Fruit fly (Drosophila melanogaster) whole organism, embryonic: ENCODE results near the gene CG14088.

ENCODE experiments used
- Aef1 ChIP-seq: fragments of 200-800 bp; sonication (Bioruptor generic); IDR thresholded peaks from 3 replicates; pipeline ENCODE4 v1.3.6; 2022; ENCODE audit warnings: missing biosample characterization, missing genetic modification characterization
- B-H1 ChIP-seq: fragments of 200-800 bp; sonication (Bioruptor generic); IDR thresholded peaks from 3 replicates; pipeline ENCODE4 v1.3.6; 2022; ENCODE audit warnings: missing biosample characterization, missing genetic modification characterization
- CG11504 ChIP-seq: fragments of 200-800 bp; sonication (Bioruptor generic); optimal IDR thresholded peaks from 3 replicates; lab custom pipeline; 2019; ENCODE audit warnings: missing biosample characterization, mild to moderate bottlenecking, missing genetic modification characterization, moderate library complexity
- CG12299 ChIP-seq: fragments of 200-800 bp; sonication (Bioruptor generic); optimal IDR thresholded peaks from 2 replicates; lab custom pipeline; 2018; ENCODE audit warnings: missing biosample characterization, mild to moderate bottlenecking, missing genetic modification characterization
- CG14860 ChIP-seq: fragments of 200-800 bp; sonication (Bioruptor generic); IDR thresholded peaks from 3 replicates; pipeline ENCODE4 v1.3.6; 2022; ENCODE audit warnings: missing biosample characterization, missing genetic modification characterization; ENCODE audit not compliant: partially characterized antibody
- CG16813 ChIP-seq: fragments of 200-800 bp; sonication (Bioruptor generic); IDR thresholded peaks from 3 replicates; pipeline ENCODE4 v1.3.6; 2022; ENCODE audit warnings: missing biosample characterization, missing genetic modification characterization; ENCODE audit not compliant: partially characterized antibody
- CG17186 ChIP-seq: fragments of 200-800 bp; sonication (Bioruptor generic); optimal IDR thresholded peaks from 3 replicates; lab custom pipeline; 2017; ENCODE audit warnings: missing biosample characterization, missing genetic modification reagents, missing genetic modification characterization
- CG1792 ChIP-seq: fragments of 200-800 bp; sonication (Bioruptor generic); optimal IDR thresholded peaks from 2 replicates; lab custom pipeline; 2016; ENCODE audit warnings: missing biosample characterization, missing genetic modification characterization
- CG18599 ChIP-seq: fragments of 200-800 bp; sonication (Bioruptor generic); optimal IDR thresholded peaks from 3 replicates; lab custom pipeline; 2017; ENCODE audit warnings: missing biosample characterization, missing genetic modification characterization, mild to moderate bottlenecking, moderate library complexity, missing genetic modification reagents
- CG2875 ChIP-seq: fragments of 200-800 bp; sonication (Bioruptor generic); optimal IDR thresholded peaks from 2 replicates; lab custom pipeline; 2017; ENCODE audit warnings: missing biosample characterization, mild to moderate bottlenecking, missing genetic modification characterization, missing genetic modification reagents
- CG30020 ChIP-seq: fragments of 200-800 bp; optimal IDR thresholded peaks from 2 replicates; lab custom pipeline; 2019; ENCODE audit warnings: missing biosample characterization, mild to moderate bottlenecking, missing genetic modification characterization, moderate library complexity
- CG32772 ChIP-seq: fragments of 200-800 bp; sonication (Bioruptor generic); IDR thresholded peaks from 2 replicates; pipeline ENCODE4 v1.3.6; 2022; ENCODE audit warnings: missing biosample characterization, missing genetic modification characterization
- CG34376 ChIP-seq: fragments of 200-800 bp; sonication (Bioruptor generic); optimal IDR thresholded peaks from 2 replicates; lab custom pipeline; 2018; ENCODE audit warnings: missing biosample characterization, mild to moderate bottlenecking, missing genetic modification characterization
- CG4617 ChIP-seq: fragments of 200-800 bp; sonication (Bioruptor generic); optimal IDR thresholded peaks from 3 replicates; lab custom pipeline; 2016; ENCODE audit warnings: missing biosample characterization, missing genetic modification characterization, borderline replicate concordance
- CG4707 ChIP-seq: fragments of 200-800 bp; sonication (Bioruptor generic); optimal IDR thresholded peaks from 2 replicates; lab custom pipeline; 2018; ENCODE audit warnings: missing biosample characterization, mild to moderate bottlenecking, missing genetic modification characterization, moderate library complexity
- CG6654 ChIP-seq: fragments of 200-800 bp; sonication (Bioruptor generic); optimal IDR thresholded peaks from 2 replicates; lab custom pipeline; 2017; ENCODE audit warnings: missing biosample characterization, mild to moderate bottlenecking, missing genetic modification characterization
- CG6683 ChIP-seq: fragments of 200-800 bp; sonication (Bioruptor generic); optimal IDR thresholded peaks from 2 replicates; lab custom pipeline; 2017; ENCODE audit warnings: missing biosample characterization, mild to moderate bottlenecking, missing genetic modification characterization, missing genetic modification reagents
- CG7928 ChIP-seq: fragments of 200-800 bp; sonication (Bioruptor generic); optimal IDR thresholded peaks from 2 replicates; lab custom pipeline; 2017; ENCODE audit warnings: missing biosample characterization, mild to moderate bottlenecking, missing genetic modification characterization
- CG9932 ChIP-seq: fragments of 200-800 bp; sonication (Bioruptor generic); IDR thresholded peaks from 2 replicates; pipeline ENCODE4 v1.3.6; 2022; ENCODE audit warnings: missing biosample characterization, missing genetic modification characterization
- Dbx ChIP-seq: fragments of 200-800 bp; sonication (Bioruptor generic); IDR thresholded peaks from 3 replicates; pipeline ENCODE4 v1.3.6; 2022; ENCODE audit warnings: missing biosample characterization, missing genetic modification characterization
- Eip74EF ChIP-seq, 2 experiments: fragments of 200-800 bp in 1 of 2; fragments of >200 bp in 1 of 2; sonication (Bioruptor generic) in 1 of 2; optimal IDR thresholded peaks; 2 replicates each; lab custom pipeline; 2017 to 2019; ENCODE audit warnings: missing biosample characterization in 2 of 2, missing genetic modification characterization in 2 of 2, mild to moderate bottlenecking in 1 of 2, moderate library complexity in 1 of 2
- Elba2 ChIP-seq: fragments of 200-800 bp; sonication (Bioruptor generic); optimal IDR thresholded peaks from 3 replicates; lab custom pipeline; 2016; ENCODE audit warnings: missing biosample characterization, missing genetic modification characterization
- Ets97D ChIP-seq: fragments of 200-800 bp; sonication (Bioruptor generic); optimal IDR thresholded peaks from 3 replicates; lab custom pipeline; 2016; ENCODE audit warnings: missing biosample characterization, missing genetic modification characterization
- Fer1 ChIP-seq: fragments of 200-800 bp; sonication (Bioruptor generic); optimal IDR thresholded peaks from 2 replicates; lab custom pipeline; 2017; ENCODE audit warnings: missing biosample characterization, mild to moderate bottlenecking, missing genetic modification characterization
- Fer3 ChIP-seq: fragments of 200-800 bp; sonication (Bioruptor generic); optimal IDR thresholded peaks from 2 replicates; lab custom pipeline; 2018; ENCODE audit warnings: missing biosample characterization, mild to moderate bottlenecking, missing genetic modification characterization, moderate library complexity
- Lim3 ChIP-seq: fragments of 200-800 bp; sonication (Bioruptor generic); IDR thresholded peaks from 2 replicates; pipeline ENCODE4 v1.3.6; 2022; ENCODE audit warnings: missing biosample characterization, missing genetic modification characterization
- Lpt ChIP-seq: fragments of >200 bp; optimal IDR thresholded peaks from 2 replicates; lab custom pipeline; 2018; ENCODE audit warnings: missing biosample characterization, missing genetic modification characterization
- Meics ChIP-seq: fragments of 200-800 bp; sonication (Bioruptor generic); optimal IDR thresholded peaks from 2 replicates; lab custom pipeline; 2017; ENCODE audit warnings: missing biosample characterization, mild to moderate bottlenecking, missing genetic modification characterization
- Myb ChIP-seq: fragments of 200-800 bp; sonication (Bioruptor generic); optimal IDR thresholded peaks from 2 replicates; lab custom pipeline; 2016; ENCODE audit warnings: missing biosample characterization, missing genetic modification characterization
- Ssrp ChIP-seq: fragments of 200-800 bp; sonication (Bioruptor generic); optimal IDR thresholded peaks from 2 replicates; lab custom pipeline; 2018; ENCODE audit warnings: missing biosample characterization, mild to moderate bottlenecking, missing genetic modification characterization, moderate library complexity
- TFAM ChIP-seq: fragments of 200-800 bp; sonication (Bioruptor generic); optimal IDR thresholded peaks from 2 replicates; lab custom pipeline; 2017; ENCODE audit warnings: missing biosample characterization, missing genetic modification characterization, inconsistent platforms
- Trl ChIP-seq, 3 experiments: fragments of >200 bp in 2 of 3; fragments of 200-800 bp in 1 of 3; sonication (Bioruptor generic) in 1 of 3; optimal IDR thresholded peaks; 2 replicates in 1 of 3; 3 replicates in 2 of 3; lab custom pipeline; 2016 to 2017; ENCODE audit warnings: missing biosample characterization in 1 of 3, missing genetic modification characterization in 1 of 3
- Vsx1 ChIP-seq: fragments of 200-800 bp; sonication (Bioruptor generic); optimal IDR thresholded peaks from 2 replicates; lab custom pipeline; 2017; ENCODE audit warnings: missing biosample characterization, mild to moderate bottlenecking, missing genetic modification characterization, missing genetic modification reagents
- Xrp1 ChIP-seq: fragments of 200-800 bp; sonication (Bioruptor generic); IDR thresholded peaks from 2 replicates; pipeline ENCODE4 v1.3.6; 2022; ENCODE audit warnings: missing biosample characterization, missing genetic modification characterization
- ato ChIP-seq: fragments of 200-800 bp; sonication (Bioruptor generic); IDR thresholded peaks from 2 replicates; pipeline ENCODE4 v1.3.6; 2022; ENCODE audit warnings: missing biosample characterization, missing genetic modification characterization; ENCODE audit not compliant: partially characterized antibody
- dan ChIP-seq: fragments of 200-800 bp; sonication (Bioruptor generic); IDR thresholded peaks from 2 replicates; pipeline ENCODE4 v1.3.6; 2022; ENCODE audit warnings: missing biosample characterization, missing genetic modification characterization
- esg ChIP-seq: fragments of 200-800 bp; sonication (Bioruptor generic); conservative IDR thresholded peaks from 2 replicates; pipeline ENCODE4 v1.3.6; 2022; ENCODE audit warnings: missing biosample characterization, missing genetic modification characterization
- fru ChIP-seq: fragments of >200 bp; optimal IDR thresholded peaks from 2 replicates; lab custom pipeline; 2017
- hkb ChIP-seq, 2 experiments: fragments of 200-800 bp in 1 of 2; fragments of >200 bp in 1 of 2; sonication (Bioruptor generic) in 1 of 2; IDR thresholded peaks in 1 of 2; optimal IDR thresholded peaks in 1 of 2; 2 replicates each; pipeline versions ENCODE4 v1.3.6 to Lab custom; 2017 to 2022; ENCODE audit warnings: missing biosample characterization in 1 of 2, missing genetic modification characterization in 1 of 2
- kay ChIP-seq: fragments of 200-800 bp; sonication (Bioruptor generic); optimal IDR thresholded peaks from 2 replicates; lab custom pipeline; 2016; ENCODE audit warnings: missing biosample characterization, missing genetic modification characterization
- luna ChIP-seq: fragments of 200-800 bp; sonication (Bioruptor generic); optimal IDR thresholded peaks from 2 replicates; lab custom pipeline; 2016; ENCODE audit warnings: missing biosample characterization, missing genetic modification characterization
- mld ChIP-seq: fragments of 200-800 bp; sonication (Bioruptor generic); IDR thresholded peaks from 3 replicates; pipeline ENCODE4 v1.3.6; 2022; ENCODE audit warnings: missing biosample characterization, missing genetic modification characterization; ENCODE audit not compliant: partially characterized antibody
- phol ChIP-seq: fragments of 200-800 bp; sonication (Bioruptor generic); optimal IDR thresholded peaks from 3 replicates; lab custom pipeline; 2018; ENCODE audit warnings: missing biosample characterization, mild to moderate bottlenecking, missing genetic modification characterization, moderate library complexity
- pnt ChIP-seq: fragments of 200-800 bp; sonication (Bioruptor generic); optimal IDR thresholded peaks from 3 replicates; lab custom pipeline; 2016; ENCODE audit warnings: missing biosample characterization, missing genetic modification characterization
- so ChIP-seq: fragments of 200-800 bp; sonication (Bioruptor generic); IDR thresholded peaks from 3 replicates; pipeline ENCODE4 v1.3.6; 2022; ENCODE audit warnings: missing biosample characterization, missing genetic modification characterization
- stwl ChIP-seq: fragments of 200-800 bp; sonication (Bioruptor generic); optimal IDR thresholded peaks from 3 replicates; lab custom pipeline; 2018; ENCODE audit warnings: missing biosample characterization, mild to moderate bottlenecking, missing genetic modification characterization, moderate library complexity
- sug ChIP-seq: fragments of 200-800 bp; optimal IDR thresholded peaks from 2 replicates; lab custom pipeline; 2019; ENCODE audit warnings: missing biosample characterization, mild to moderate bottlenecking, missing genetic modification characterization, moderate library complexity
- unpg ChIP-seq: fragments of 200-800 bp; sonication (Bioruptor generic); optimal IDR thresholded peaks from 3 replicates; lab custom pipeline; 2018; ENCODE audit warnings: missing biosample characterization, mild to moderate bottlenecking, missing genetic modification characterization, moderate library complexity
- wdn ChIP-seq: fragments of 200-800 bp; sonication (Bioruptor generic); IDR thresholded peaks from 2 replicates; pipeline ENCODE4 v1.3.6; 2022; ENCODE audit warnings: missing biosample characterization, missing genetic modification characterization

CG14088 gene

DNA sequence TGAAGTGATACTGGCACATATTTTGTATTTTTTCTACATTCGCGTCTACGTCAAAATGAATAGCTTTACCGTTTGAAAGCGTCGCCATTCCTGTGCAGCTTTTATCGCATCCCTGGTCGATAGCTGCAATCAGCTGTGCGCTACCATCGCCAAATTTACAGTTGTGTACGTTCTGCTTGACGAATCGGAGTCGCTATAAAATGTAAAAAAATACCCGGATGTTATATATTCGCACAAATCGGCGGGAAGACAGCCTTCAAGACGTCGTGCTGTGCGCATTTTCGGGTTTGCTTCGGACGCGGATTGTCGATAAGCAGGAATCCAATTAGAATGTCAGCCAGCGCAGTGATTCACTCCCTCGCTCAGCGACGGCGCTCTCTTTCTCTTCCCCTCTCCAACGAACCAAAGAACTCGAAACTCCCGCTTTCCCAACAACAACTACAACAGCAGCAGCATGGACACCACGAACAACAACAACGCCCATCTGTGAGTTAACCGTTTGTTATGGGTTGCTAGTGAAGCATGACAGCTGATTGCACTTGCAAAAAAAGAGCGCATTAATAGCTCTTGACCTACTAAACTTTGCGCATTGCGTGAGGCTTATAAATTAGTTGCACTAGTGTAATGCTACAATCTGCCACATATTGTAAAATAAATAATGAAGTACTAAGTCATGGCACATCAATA, 24.3 kb upstream of the CG14088 start (continued):
- TF ChIP-seq Lpt (GFP tag; lab: Kevin White, UChicago): no peak
- TF ChIP-seq sug (tag; lab: Kevin White, UChicago): no peak
- TF ChIP-seq hkb (optimal IDR thresholded peaks at IDR 0.05; lab: Kevin White, UChicago): peak; percentile 86
- TF ChIP-seq hkb (GFP tag; IDR thresholded peaks at IDR 0.05; lab: Robert Waterston, UW): no peak
- no peak for TF ChIP-seq Fer3 (tag; lab: Kevin White, UChicago)
- no peak for TF ChIP-seq fru (lab: Kevin White, UChicago)
- peak; percentile 10 for TF ChIP-seq CG11504
- no peak; the same call in 2 of the 3 replicates for TF ChIP-seq CG16813 (GFP tag; lab: Robert Waterston, UW)
- no peak for TF ChIP-seq Vsx1 (GFP tag; lab: Kevin White, UChicago)
- peak; percentile 20 for TF ChIP-seq CG4617 (GFP tag; lab: Kevin White, UChicago)
- TF ChIP-seq B-H1 (GFP tag; lab: Robert Waterston, UW): no peak
- peak; percentile 95 for TF ChIP-seq CG7928 (GFP tag; lab: Kevin White, UChicago)
- TF ChIP-seq CG17186: peak; percentile 56
- TF ChIP-seq Trl (optimal IDR thresholded peaks at IDR 0.05; lab: Kevin White, UChicago): peak; percentile 77
- TF ChIP-seq Trl (GFP tag; optimal IDR thresholded peaks at IDR 0.05; lab: Kevin White, UChicago): no peak
- TF ChIP-seq dan (GFP tag; lab: Robert Waterston, UW): no peak
- no peak for TF ChIP-seq Eip74EF (GFP tag; optimal IDR thresholded peaks at IDR 0.05; lab: Kevin White, UChicago)
- no peak; the same call in 2 of the 3 replicates for TF ChIP-seq so (GFP tag; lab: Robert Waterston, UW)
- TF ChIP-seq esg (GFP tag; lab: Robert Waterston, UW): no peak
- TF ChIP-seq CG6654: no peak
- no peak for TF ChIP-seq CG1792
- no peak for TF ChIP-seq TFAM (GFP tag; lab: Kevin White, UChicago)
- TF ChIP-seq CG6683 (GFP tag; lab: Kevin White, UChicago): no peak
- TF ChIP-seq mld (GFP tag; lab: Robert Waterston, UW): no peak
- no peak for TF ChIP-seq pnt (GFP tag; lab: Kevin White, UChicago)
- no peak for TF ChIP-seq Elba2 (GFP tag; lab: Kevin White, UChicago)
- no peak for TF ChIP-seq CG9932 (GFP tag; lab: Robert Waterston, UW)
- TF ChIP-seq CG14860 (GFP tag; lab: Robert Waterston, UW): no peak
- no peak for TF ChIP-seq CG18599
- peak; percentile 38 for TF ChIP-seq Myb (GFP tag; lab: Kevin White, UChicago)
- TF ChIP-seq Fer1 (GFP tag; lab: Kevin White, UChicago): no peak
- TF ChIP-seq ato (GFP tag; lab: Robert Waterston, UW): no peak
- TF ChIP-seq CG32772 (GFP tag; lab: Robert Waterston, UW): no peak
- peak; percentile 58; the same call in 2 of the 3 replicates for TF ChIP-seq Aef1 (GFP tag; lab: Robert Waterston, UW)
- peak; percentile 78 for TF ChIP-seq Ets97D (GFP tag; lab: Kevin White, UChicago)
- no peak for TF ChIP-seq luna
- peak; percentile 1 for TF ChIP-seq CG2875 (GFP tag; lab: Kevin White, UChicago)
- no peak for TF ChIP-seq CG34376 (GFP tag; lab: Kevin White, UChicago)
- TF ChIP-seq CG4707: no peak
- no peak for TF ChIP-seq wdn (GFP tag; lab: Robert Waterston, UW)
- TF ChIP-seq Ssrp (tag; lab: Kevin White, UChicago): no peak
- no peak for TF ChIP-seq Meics (GFP tag; lab: Kevin White, UChicago)
- no peak for TF ChIP-seq Lim3 (GFP tag; lab: Robert Waterston, UW)
- TF ChIP-seq CG30020 (tag; lab: Kevin White, UChicago): no peak
- TF ChIP-seq unpg (GFP tag; lab: Kevin White, UChicago): no peak
- peak; percentile 80 for TF ChIP-seq kay (GFP tag; lab: Kevin White, UChicago)
- peak; percentile 55 for TF ChIP-seq CG12299 (tag; lab: Kevin White, UChicago)
- TF ChIP-seq phol (tag; lab: Kevin White, UChicago): no peak
- peak; percentile 12 for TF ChIP-seq stwl (tag; lab: Kevin White, UChicago)
- TF ChIP-seq Dbx (GFP tag; lab: Robert Waterston, UW): no peak
- TF ChIP-seq Xrp1: peak; percentile 1; the same call in 1 of the 2 replicates
